Fruit fly (Drosophila melanogaster) Kc167 (cell line): ENCODE measurements around the gene Rfx.

Source experiments
- Myc ChIP-seq: fragments of >200 bp; optimal IDR thresholded peaks from 2 replicates; lab custom pipeline; 2017; ENCODE audit warnings: missing external identifiers
- Sin3A ChIP-seq: fragments of >200 bp; optimal IDR thresholded peaks from 2 replicates; lab custom pipeline; 2018; ENCODE audit warnings: missing external identifiers
- h ChIP-seq: fragments of >200 bp; optimal IDR thresholded peaks from 3 replicates; lab custom pipeline; 2018; ENCODE audit warnings: missing external identifiers
- insv ChIP-seq: fragments of >200 bp; optimal IDR thresholded peaks from 3 replicates; lab custom pipeline; 2018; ENCODE audit warnings: missing external identifiers
- ttk ChIP-seq: sonication (Bioruptor generic); optimal IDR thresholded peaks from 2 replicates; lab custom pipeline; 2017; ENCODE audit warnings: missing external identifiers

- TF ChIP-seq h: no peak
- TF ChIP-seq Sin3A (lab: Kevin White, UChicago): no peak
- no peak for TF ChIP-seq ttk (lab: Kevin White, UChicago)
- no peak for TF ChIP-seq Myc (lab: Kevin White, UChicago)
- no peak for TF ChIP-seq insv (lab: Kevin White, UChicago)
These were observed 25.0 kb downstream of the Rfx start for dm6 chr3R:10352844-10353243.
